Worm (Caenorhabditis elegans) whole organism, young adult: ENCODE results near the gene erd-2.2.

Source experiments
- B0019.2 ChIP-seq: fragments of 200-800 bp; sonication (Bioruptor generic); conservative IDR thresholded peaks from 2 replicates; pipeline ENCODE4 v1.3.6; 2022; ENCODE audit warnings: missing genetic modification reagents, missing genetic modification characterization, missing compliant biosample characterization
- B0261.1 ChIP-seq: sonication (generic microtip); optimal IDR thresholded peaks from 2 replicates; lab custom pipeline; 2016; ENCODE audit warnings: mild to moderate bottlenecking, missing genetic modification characterization, moderate library complexity, missing compliant biosample characterization
- F23B12.7 ChIP-seq: sonication (generic microtip); optimal IDR thresholded peaks from 2 replicates; lab custom pipeline; 2017; ENCODE audit warnings: missing genetic modification characterization, mild to moderate bottlenecking, missing compliant biosample characterization, antibody characterized with exemption, moderate library complexity; ENCODE audit not compliant: insufficient read depth
- F55B11.4 ChIP-seq: sonication (generic microtip); optimal IDR thresholded peaks from 2 replicates; lab custom pipeline; 2016; ENCODE audit warnings: missing compliant biosample characterization, missing genetic modification characterization, borderline replicate concordance; ENCODE audit not compliant: insufficient read depth
- F57A8.1 ChIP-seq: fragments of 200-800 bp; sonication (Bioruptor generic); optimal IDR thresholded peaks from 2 replicates; lab custom pipeline; 2018; ENCODE audit warnings: mild to moderate bottlenecking, missing genetic modification characterization, moderate library complexity, missing compliant biosample characterization
- F57C9.4 ChIP-seq: sonication (generic microtip); optimal IDR thresholded peaks from 2 replicates; lab custom pipeline; 2017; ENCODE audit warnings: mild to moderate bottlenecking, missing genetic modification characterization, missing compliant biosample characterization
- T26A5.8 ChIP-seq: sonication (generic microtip); optimal IDR thresholded peaks from 2 replicates; lab custom pipeline; 2016; ENCODE audit warnings: missing genetic modification characterization, missing compliant biosample characterization
- Y53F4B.3 ChIP-seq: fragments of 200-800 bp; sonication (Bioruptor generic); IDR thresholded peaks from 2 replicates; pipeline ENCODE4 v1.3.6; 2022; ENCODE audit warnings: missing genetic modification reagents, missing genetic modification characterization, missing compliant biosample characterization
- Y53G8AR.9 ChIP-seq: fragments of 200-800 bp; sonication (Bioruptor generic); conservative IDR thresholded peaks from 2 replicates; pipeline ENCODE4 v1.3.6; 2022; ENCODE audit warnings: missing genetic modification reagents, missing genetic modification characterization, missing compliant biosample characterization
- Y56A3A.18 ChIP-seq: fragments of 200-800 bp; sonication (Bioruptor generic); IDR thresholded peaks from 2 replicates; pipeline ENCODE4 v1.3.6; 2022; ENCODE audit warnings: missing genetic modification reagents, missing genetic modification characterization, missing compliant biosample characterization
- ZK185.1 ChIP-seq: sonication (generic microtip); optimal IDR thresholded peaks from 2 replicates; lab custom pipeline; 2016; ENCODE audit warnings: mild to moderate bottlenecking, missing genetic modification characterization, missing compliant biosample characterization; ENCODE audit not compliant: poor library complexity, severe bottlenecking
- akir-1 ChIP-seq: fragments of 200-800 bp; sonication (Bioruptor generic); optimal IDR thresholded peaks from 2 replicates; lab custom pipeline; 2018; ENCODE audit warnings: mild to moderate bottlenecking, missing genetic modification characterization, moderate library complexity, missing compliant biosample characterization
- cebp-2 ChIP-seq: fragments of 200-800 bp; sonication (Bioruptor generic); IDR thresholded peaks from 2 replicates; pipeline ENCODE4 v1.3.6; 2022; ENCODE audit warnings: missing genetic modification characterization, missing compliant biosample characterization
- ceh-40 ChIP-seq: fragments of 200-800 bp; sonication (Bioruptor generic); IDR thresholded peaks from 2 replicates; pipeline ENCODE4 v1.3.6; 2022; ENCODE audit warnings: missing genetic modification characterization, missing compliant biosample characterization
- dpff-1 ChIP-seq: sonication (generic microtip); optimal IDR thresholded peaks from 2 replicates; lab custom pipeline; 2017; ENCODE audit warnings: mild to moderate bottlenecking, missing genetic modification characterization, missing compliant biosample characterization
- dpl-1 ChIP-seq: fragments of 150-350 bp; optimal IDR thresholded peaks from 2 replicates; lab custom pipeline; 2014; ENCODE audit warnings: missing biosample characterization, missing genetic modification reagents, missing genetic modification characterization
- egl-44 ChIP-seq: fragments of 200-800 bp; sonication (Bioruptor generic); IDR thresholded peaks from 2 replicates; pipeline ENCODE4 v1.3.6; 2022; ENCODE audit warnings: missing genetic modification reagents, missing genetic modification characterization, missing compliant biosample characterization
- ekl-4 ChIP-seq: fragments of 200-800 bp; sonication (Bioruptor generic); IDR thresholded peaks from 2 replicates; pipeline ENCODE4 v1.3.6; 2022; ENCODE audit warnings: missing genetic modification reagents, missing genetic modification characterization, missing compliant biosample characterization
- fkh-3 ChIP-seq: sonication (generic microtip); optimal IDR thresholded peaks from 2 replicates; lab custom pipeline; 2016; ENCODE audit warnings: mild to moderate bottlenecking, missing genetic modification characterization, missing compliant biosample characterization
- gei-17 ChIP-seq: fragments of 200-800 bp; sonication (Bioruptor generic); optimal IDR thresholded peaks from 2 replicates; lab custom pipeline; 2018; ENCODE audit warnings: mild to moderate bottlenecking, missing genetic modification characterization, missing compliant biosample characterization
- him-1 ChIP-seq: sonication (generic microtip); optimal IDR thresholded peaks from 2 replicates; lab custom pipeline; 2016; ENCODE audit warnings: missing genotype, missing genetic modification reagents, missing genetic modification characterization, missing compliant biosample characterization
- hlh-26 ChIP-seq: fragments of 200-800 bp; sonication (Bioruptor generic); conservative IDR thresholded peaks from 2 replicates; pipeline ENCODE4 v1.3.6; 2022; ENCODE audit warnings: missing genetic modification reagents, missing genetic modification characterization, missing compliant biosample characterization
- hmg-1.2 ChIP-seq: fragments of 200-800 bp; sonication (Bioruptor generic); IDR thresholded peaks from 2 replicates; pipeline ENCODE4 v1.3.6; 2022; ENCODE audit warnings: missing genetic modification reagents, missing genetic modification characterization, missing compliant biosample characterization
- hmg-20 ChIP-seq: fragments of 200-800 bp; sonication (Bioruptor generic); IDR thresholded peaks from 2 replicates; pipeline ENCODE4 v1.3.6; 2022; ENCODE audit warnings: missing genetic modification reagents, missing genetic modification characterization, missing compliant biosample characterization
- let-607 ChIP-seq, 2 experiments: fragments of 200-800 bp in 1 of 2; sonication (Bioruptor generic) in 1 of 2; sonication (generic microtip) in 1 of 2; optimal IDR thresholded peaks; 2 replicates each; lab custom pipeline; 2016 to 2018; ENCODE audit warnings: mild to moderate bottlenecking in 2 of 2, missing compliant biosample characterization in 2 of 2, missing genetic modification characterization in 2 of 2, moderate library complexity in 2 of 2, missing genotype in 1 of 2
- lin-35 ChIP-seq, 3 experiments: fragments of 150-350 bp in 2 of 3; sonication (generic microtip) in 1 of 3; optimal IDR thresholded peaks; 2 replicates each; lab custom pipeline; 2014 to 2018; ENCODE audit warnings: missing biosample characterization in 3 of 3, missing genetic modification characterization in 3 of 3, missing genetic modification reagents in 3 of 3
- lsl-1 ChIP-seq: fragments of 200-800 bp; sonication (Bioruptor generic); optimal IDR thresholded peaks from 2 replicates; lab custom pipeline; 2018; ENCODE audit warnings: mild to moderate bottlenecking, missing genetic modification characterization, moderate library complexity, missing compliant biosample characterization
- lsy-27 ChIP-seq: sonication (generic microtip); optimal IDR thresholded peaks from 2 replicates; lab custom pipeline; 2017; ENCODE audit warnings: missing genetic modification characterization, mild to moderate bottlenecking, missing compliant biosample characterization, antibody characterized with exemption, missing genotype, borderline replicate concordance; ENCODE audit not compliant: insufficient read depth
- madf-3 ChIP-seq: fragments of 200-800 bp; sonication (Bioruptor generic); IDR thresholded peaks from 2 replicates; pipeline ENCODE4 v1.3.6; 2022; ENCODE audit warnings: missing genetic modification reagents, missing genetic modification characterization, missing compliant biosample characterization
- mel-28 ChIP-seq: sonication (generic microtip); optimal IDR thresholded peaks from 2 replicates; lab custom pipeline; 2016; ENCODE audit warnings: borderline replicate concordance, mild to moderate bottlenecking, missing genetic modification characterization, missing compliant biosample characterization
- nfya-1 ChIP-seq: sonication (generic microtip); optimal IDR thresholded peaks from 2 replicates; lab custom pipeline; 2017; ENCODE audit warnings: antibody characterized with exemption, missing compliant biosample characterization, missing genetic modification characterization, borderline replicate concordance; ENCODE audit not compliant: insufficient read depth
- nhr-179 ChIP-seq: sonication (generic microtip); optimal IDR thresholded peaks from 2 replicates; lab custom pipeline; 2016; ENCODE audit warnings: mild to moderate bottlenecking, missing genetic modification characterization, missing compliant biosample characterization
- nhr-27 ChIP-seq: fragments of 200-800 bp; sonication (Bioruptor generic); optimal IDR thresholded peaks from 2 replicates; lab custom pipeline; 2018; ENCODE audit warnings: mild to moderate bottlenecking, missing genetic modification characterization, moderate library complexity, missing compliant biosample characterization
- nhr-80 ChIP-seq: sonication (generic microtip); optimal IDR thresholded peaks from 2 replicates; lab custom pipeline; 2016; ENCODE audit warnings: missing genetic modification characterization, missing compliant biosample characterization
- pbrm-1 ChIP-seq: fragments of 200-800 bp; sonication (Bioruptor generic); IDR thresholded peaks from 2 replicates; pipeline ENCODE4 v1.3.6; 2022; ENCODE audit warnings: missing genetic modification reagents, missing genetic modification characterization, missing compliant biosample characterization
- rec-8 ChIP-seq, 2 experiments: sonication (generic microtip); optimal IDR thresholded peaks; 2 replicates each; lab custom pipeline; 2016; ENCODE audit warnings: mild to moderate bottlenecking in 2 of 2, missing genetic modification characterization in 2 of 2, missing genetic modification reagents in 2 of 2, missing genotype in 2 of 2, missing biosample characterization in 1 of 2, missing compliant biosample characterization in 1 of 2, moderate library complexity in 1 of 2
- snpc-1.1 ChIP-seq: sonication (generic microtip); optimal IDR thresholded peaks from 2 replicates; lab custom pipeline; 2017; ENCODE audit warnings: missing genetic modification characterization, mild to moderate bottlenecking, missing compliant biosample characterization, antibody characterized with exemption, moderate library complexity, missing genotype, missing genetic modification reagents; ENCODE audit not compliant: insufficient read depth
- somi-1 ChIP-seq: fragments of 200-800 bp; sonication (Bioruptor generic); optimal IDR thresholded peaks from 2 replicates; lab custom pipeline; 2018; ENCODE audit warnings: mild to moderate bottlenecking, missing genetic modification characterization, missing compliant biosample characterization
- tlf-1 ChIP-seq: fragments of 200-800 bp; sonication (Bioruptor generic); optimal IDR thresholded peaks from 2 replicates; lab custom pipeline; 2018; ENCODE audit warnings: mild to moderate bottlenecking, missing genetic modification characterization, missing compliant biosample characterization
- unc-130 ChIP-seq: sonication (generic microtip); optimal IDR thresholded peaks from 2 replicates; lab custom pipeline; 2016; ENCODE audit warnings: missing genetic modification reagents, missing genetic modification characterization, missing compliant biosample characterization
- unc-62 ChIP-seq: fragments of 150-350 bp; optimal IDR thresholded peaks from 2 replicates; lab custom pipeline; 2014; ENCODE audit warnings: missing biosample characterization, missing genetic modification reagents, missing genetic modification characterization
- zfh-2 ChIP-seq: fragments of 200-800 bp; sonication (Bioruptor generic); conservative IDR thresholded peaks from 2 replicates; pipeline ENCODE4 v1.3.6; 2022; ENCODE audit warnings: missing genetic modification reagents, missing genetic modification characterization, missing compliant biosample characterization
- ztf-18 ChIP-seq: sonication (generic microtip); optimal IDR thresholded peaks from 2 replicates; lab custom pipeline; 2016; ENCODE audit warnings: missing genotype, mild to moderate bottlenecking, missing genetic modification characterization, missing compliant biosample characterization
- ztf-28 ChIP-seq: fragments of 200-800 bp; sonication (Bioruptor generic); IDR thresholded peaks from 2 replicates; pipeline ENCODE4 v1.3.6; 2022; ENCODE audit warnings: missing genetic modification reagents, missing genetic modification characterization, missing compliant biosample characterization
- ztf-3 ChIP-seq: fragments of 200-800 bp; sonication (Bioruptor generic); optimal IDR thresholded peaks from 2 replicates; lab custom pipeline; 2018; ENCODE audit warnings: mild to moderate bottlenecking, missing genetic modification characterization, missing compliant biosample characterization
- ztf-6 ChIP-seq: fragments of 200-800 bp; sonication (Bioruptor generic); IDR thresholded peaks from 2 replicates; pipeline ENCODE4 v1.3.6; 2022; ENCODE audit warnings: missing genetic modification reagents, missing genetic modification characterization, missing compliant biosample characterization

The erd-2.2 gene

ce11 chrIII:5938790-5939452 lies 32.1 kb downstream of the erd-2.2 start (continued):
- TF ChIP-seq nhr-80, result peak; percentile 46
- no peak for TF ChIP-seq let-607 (tag; optimal IDR thresholded peaks at IDR 0.05; lab: Kevin White, UChicago)
- no peak for TF ChIP-seq snpc-1.1 (tag; lab: Kevin White, UChicago)
- peak; percentile 22 for TF ChIP-seq him-1 (tag; lab: Kevin White, UChicago)
- TF ChIP-seq lsy-27 (tag; lab: Kevin White, UChicago), result no peak
- peak; percentile 87 for TF ChIP-seq unc-62 (GFP tag; lab: Kevin White, UChicago)
- no peak for TF ChIP-seq Y56A3A.18
- no peak for TF ChIP-seq gei-17
- no peak for TF ChIP-seq cebp-2 (GFP tag; lab: Robert Waterston, UW)
- no peak for TF ChIP-seq ZK185.1
- TF ChIP-seq hmg-20 (GFP tag; lab: Robert Waterston, UW), result no peak
- no peak for TF ChIP-seq egl-44
- TF ChIP-seq Y53F4B.3, result no peak
- TF ChIP-seq pbrm-1 (GFP tag; lab: Robert Waterston, UW), result peak; percentile 53
- TF ChIP-seq B0261.1 (tag; lab: Kevin White, UChicago), result no peak
- TF ChIP-seq F55B11.4 (tag; lab: Kevin White, UChicago), result no peak
- TF ChIP-seq mel-28, result no peak
- no peak for TF ChIP-seq somi-1 (GFP tag; lab: Kevin White, UChicago)
- TF ChIP-seq dpff-1 (tag; lab: Kevin White, UChicago), result no peak
- TF ChIP-seq ekl-4 (GFP tag; lab: Robert Waterston, UW), result peak; percentile 60
- no peak for TF ChIP-seq nhr-179 (tag; lab: Kevin White, UChicago)
- peak; percentile 75 for TF ChIP-seq unc-130 (GFP tag; lab: Kevin White, UChicago)
- no peak for TF ChIP-seq ztf-6 (GFP tag; lab: Robert Waterston, UW)
- no peak for TF ChIP-seq zfh-2 (GFP tag; lab: Robert Waterston, UW)
- no peak for TF ChIP-seq ceh-40 (GFP tag; lab: Robert Waterston, UW)
- 0 out of 2 replicates have a peak, but pooled peaks have one; percentile 14 for TF ChIP-seq Y53G8AR.9
- TF ChIP-seq F57C9.4 (tag; lab: Kevin White, UChicago), result no peak
- peak; percentile 96 for TF ChIP-seq madf-3
- TF ChIP-seq ztf-28 (GFP tag; lab: Robert Waterston, UW), result no peak
- peak; percentile 74 for TF ChIP-seq B0019.2 (GFP tag; lab: Robert Waterston, UW)
- TF ChIP-seq ztf-3, result no peak
- peak; percentile 75 for TF ChIP-seq dpl-1 (GFP tag; lab: Kevin White, UChicago)
- TF ChIP-seq ztf-18 (tag; lab: Kevin White, UChicago), result no peak
- TF ChIP-seq hmg-1.2 (GFP tag; lab: Robert Waterston, UW), result peak; percentile 37; the same call in 1 of the 2 replicates
- TF ChIP-seq F23B12.7, result no peak
- peak; percentile 70 for TF ChIP-seq tlf-1
- TF ChIP-seq nhr-27 (tag; lab: Kevin White, UChicago), result no peak
- no peak for TF ChIP-seq fkh-3 (tag; lab: Kevin White, UChicago)
- no peak for TF ChIP-seq nfya-1 (tag; lab: Kevin White, UChicago)
- no peak for TF ChIP-seq akir-1 (GFP tag; lab: Kevin White, UChicago)
- no peak for TF ChIP-seq hlh-26 (GFP tag; lab: Robert Waterston, UW)
- no peak for TF ChIP-seq rec-8 (tag; optimal IDR thresholded peaks at IDR 0.05; lab: Kevin White, UChicago)
- TF ChIP-seq F57A8.1 (GFP tag; lab: Kevin White, UChicago), result no peak
- TF ChIP-seq lin-35 (GFP tag; optimal IDR thresholded peaks at IDR 0.05; lab: Kevin White, UChicago), result peak in 1 of 3 experiments; percentile 35
- TF ChIP-seq lsl-1 (GFP tag; lab: Kevin White, UChicago), result peak; percentile 89
- no peak for TF ChIP-seq T26A5.8 (tag; lab: Kevin White, UChicago)
